Fruit fly (Drosophila melanogaster): ENCODE data around the gene hop.

DNA sequence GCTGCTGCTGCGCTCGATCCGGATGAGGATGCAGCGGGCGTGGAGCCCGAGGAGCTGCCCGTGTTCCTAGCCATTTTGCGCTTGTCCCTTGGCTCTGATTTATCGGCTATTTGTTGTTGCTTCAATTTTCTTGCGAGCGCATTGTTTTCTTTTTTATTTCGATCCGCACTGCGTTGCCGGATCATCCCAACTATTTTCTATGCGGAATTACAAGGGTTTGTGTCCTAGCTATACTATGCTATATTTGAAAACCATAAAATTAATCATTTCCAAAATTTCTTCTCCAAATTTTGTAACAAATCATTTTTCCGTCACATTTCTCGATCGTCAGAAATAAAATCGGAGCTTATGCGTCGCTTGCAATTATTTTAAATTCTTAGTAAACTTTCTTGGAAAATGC, 20.1 kb downstream of the hop start, which contains the start of the genes GCS1 and CG11756:
- TF ChIP-seq pdm3 (GFP tag; optimal IDR thresholded peaks at IDR 0.05), result no peak
- TF ChIP-seq dsx (GFP tag; optimal IDR thresholded peaks at IDR 0.05; ENCODE audit: poor library complexity, severe bottlenecking), result no peak
- TF ChIP-seq CG8119 (GFP tag; IDR thresholded peaks at IDR 0.05), result no peak
- TF ChIP-seq Lpt (GFP tag; optimal IDR thresholded peaks at IDR 0.05), result no peak
- TF ChIP-seq achi (GFP tag; optimal IDR thresholded peaks at IDR 0.05), result no peak
- TF ChIP-seq Sox15 (GFP tag; optimal IDR thresholded peaks at IDR 0.05), result no peak
- no peak for TF ChIP-seq fd85E (GFP tag; optimal IDR thresholded peaks at IDR 0.05)
- TF ChIP-seq CG7368 (GFP tag; optimal IDR thresholded peaks at IDR 0.05), result no peak
- TF ChIP-seq CG11902 (GFP tag; optimal IDR thresholded peaks at IDR 0.05), result no peak
- TF ChIP-seq CG32006 (GFP tag; optimal IDR thresholded peaks at IDR 0.05), result no peak
- no peak for TF ChIP-seq CG6276 (GFP tag; optimal IDR thresholded peaks at IDR 0.05)
- TF ChIP-seq vri (GFP tag; optimal IDR thresholded peaks at IDR 0.05), result no peak
- TF ChIP-seq CG16779 (tag; optimal IDR thresholded peaks at IDR 0.05), result no peak

Data from whole organism, prepupa.